Worm (Caenorhabditis elegans) whole organism, young adult: ENCODE measurements around the gene T01D1.4.

ENCODE experiments used
- C17E4.6 ChIP-seq: fragments of 200-800 bp; sonication (Bioruptor generic); IDR thresholded peaks from 2 replicates; pipeline ENCODE4 v1.3.6; 2022; ENCODE audit warnings: missing genetic modification reagents, missing genetic modification characterization, missing compliant biosample characterization
- F10E7.11 ChIP-seq: sonication (generic microtip); optimal IDR thresholded peaks from 2 replicates; lab custom pipeline; 2017; ENCODE audit warnings: mild to moderate bottlenecking, missing genetic modification characterization, moderate library complexity, missing compliant biosample characterization
- F33H1.4 ChIP-seq: fragments of 200-800 bp; sonication (Bioruptor generic); IDR thresholded peaks from 2 replicates; pipeline ENCODE4 v1.3.6; 2022; ENCODE audit warnings: missing genetic modification reagents, missing genetic modification characterization, missing compliant biosample characterization
- F37B4.10 ChIP-seq: fragments of 200-800 bp; sonication (Bioruptor generic); IDR thresholded peaks from 2 replicates; pipeline ENCODE4 v1.3.6; 2022; ENCODE audit warnings: missing genetic modification characterization, missing compliant biosample characterization
- F49E8.2 ChIP-seq: sonication (generic microtip); optimal IDR thresholded peaks from 3 replicates; lab custom pipeline; 2017; ENCODE audit warnings: missing genetic modification characterization, mild to moderate bottlenecking, missing compliant biosample characterization, antibody characterized with exemption, moderate library complexity; ENCODE audit not compliant: insufficient read depth
- K11D2.4 ChIP-seq: fragments of 200-800 bp; sonication (Bioruptor generic); IDR thresholded peaks from 2 replicates; pipeline ENCODE4 v1.3.6; 2022; ENCODE audit warnings: missing genetic modification reagents, missing genetic modification characterization, missing compliant biosample characterization
- T26A5.8 ChIP-seq: sonication (generic microtip); optimal IDR thresholded peaks from 2 replicates; lab custom pipeline; 2016; ENCODE audit warnings: missing genetic modification characterization, missing compliant biosample characterization
- Y53G8AR.9 ChIP-seq: fragments of 200-800 bp; sonication (Bioruptor generic); conservative IDR thresholded peaks from 2 replicates; pipeline ENCODE4 v1.3.6; 2022; ENCODE audit warnings: missing genetic modification reagents, missing genetic modification characterization, missing compliant biosample characterization
- Y56A3A.18 ChIP-seq: fragments of 200-800 bp; sonication (Bioruptor generic); IDR thresholded peaks from 2 replicates; pipeline ENCODE4 v1.3.6; 2022; ENCODE audit warnings: missing genetic modification reagents, missing genetic modification characterization, missing compliant biosample characterization
- Y67H2A.10 ChIP-seq: fragments of 200-800 bp; sonication (Bioruptor generic); conservative IDR thresholded peaks from 2 replicates; pipeline ENCODE4 v1.3.6; 2022; ENCODE audit warnings: missing genetic modification reagents, missing genetic modification characterization, missing compliant biosample characterization
- Y79H2A.3 ChIP-seq: fragments of 200-800 bp; sonication (Bioruptor generic); conservative IDR thresholded peaks from 2 replicates; pipeline ENCODE4 v1.3.6; 2022; ENCODE audit warnings: missing genetic modification reagents, missing genetic modification characterization, missing compliant biosample characterization
- Y95B8A.8 ChIP-seq: fragments of 200-800 bp; sonication (Bioruptor generic); IDR thresholded peaks from 2 replicates; pipeline ENCODE4 v1.3.6; 2022; ENCODE audit warnings: missing genetic modification reagents, missing genetic modification characterization, missing compliant biosample characterization
- akir-1 ChIP-seq: fragments of 200-800 bp; sonication (Bioruptor generic); optimal IDR thresholded peaks from 2 replicates; lab custom pipeline; 2018; ENCODE audit warnings: mild to moderate bottlenecking, missing genetic modification characterization, moderate library complexity, missing compliant biosample characterization
- atf-7 ChIP-seq: sonication (generic microtip); optimal IDR thresholded peaks from 2 replicates; lab custom pipeline; 2017; ENCODE audit warnings: mild to moderate bottlenecking, missing genetic modification characterization, missing compliant biosample characterization
- attf-3 ChIP-seq: fragments of 200-800 bp; sonication (Bioruptor generic); conservative IDR thresholded peaks from 2 replicates; pipeline ENCODE4 v1.3.6; 2022; ENCODE audit warnings: missing genetic modification reagents, missing genetic modification characterization, missing compliant biosample characterization
- attf-5 ChIP-seq: fragments of 200-800 bp; sonication (Bioruptor generic); optimal IDR thresholded peaks from 2 replicates; lab custom pipeline; 2018; ENCODE audit warnings: mild to moderate bottlenecking, missing genetic modification characterization, missing compliant biosample characterization
- cebp-2 ChIP-seq: fragments of 200-800 bp; sonication (Bioruptor generic); IDR thresholded peaks from 2 replicates; pipeline ENCODE4 v1.3.6; 2022; ENCODE audit warnings: missing genetic modification characterization, missing compliant biosample characterization
- ceh-58 ChIP-seq: fragments of 200-800 bp; sonication (Bioruptor generic); IDR thresholded peaks from 2 replicates; pipeline ENCODE4 v1.3.6; 2022; ENCODE audit warnings: missing genetic modification characterization, missing compliant biosample characterization
- dpl-1 ChIP-seq: fragments of 150-350 bp; optimal IDR thresholded peaks from 2 replicates; lab custom pipeline; 2014; ENCODE audit warnings: missing biosample characterization, missing genetic modification reagents, missing genetic modification characterization
- efl-1 ChIP-seq: fragments of 150-350 bp; optimal IDR thresholded peaks from 2 replicates; lab custom pipeline; 2014; ENCODE audit warnings: missing biosample characterization, missing genetic modification reagents, missing genetic modification characterization
- egl-18 ChIP-seq: fragments of 200-800 bp; sonication (Bioruptor generic); IDR thresholded peaks from 2 replicates; pipeline ENCODE4 v1.3.6; 2022; ENCODE audit warnings: missing genetic modification reagents, missing genetic modification characterization, missing compliant biosample characterization
- ekl-4 ChIP-seq: fragments of 200-800 bp; sonication (Bioruptor generic); IDR thresholded peaks from 2 replicates; pipeline ENCODE4 v1.3.6; 2022; ENCODE audit warnings: missing genetic modification reagents, missing genetic modification characterization, missing compliant biosample characterization
- fkh-3 ChIP-seq: sonication (generic microtip); optimal IDR thresholded peaks from 2 replicates; lab custom pipeline; 2016; ENCODE audit warnings: mild to moderate bottlenecking, missing genetic modification characterization, missing compliant biosample characterization
- gei-17 ChIP-seq: fragments of 200-800 bp; sonication (Bioruptor generic); optimal IDR thresholded peaks from 2 replicates; lab custom pipeline; 2018; ENCODE audit warnings: mild to moderate bottlenecking, missing genetic modification characterization, missing compliant biosample characterization
- hlh-12 ChIP-seq: sonication (generic microtip); optimal IDR thresholded peaks from 2 replicates; lab custom pipeline; 2016; ENCODE audit warnings: missing genetic modification characterization, missing compliant biosample characterization
- hmg-1.2 ChIP-seq: fragments of 200-800 bp; sonication (Bioruptor generic); IDR thresholded peaks from 2 replicates; pipeline ENCODE4 v1.3.6; 2022; ENCODE audit warnings: missing genetic modification reagents, missing genetic modification characterization, missing compliant biosample characterization
- let-607 ChIP-seq, 2 experiments: fragments of 200-800 bp in 1 of 2; sonication (Bioruptor generic) in 1 of 2; sonication (generic microtip) in 1 of 2; optimal IDR thresholded peaks; 2 replicates each; lab custom pipeline; 2016 to 2018; ENCODE audit warnings: mild to moderate bottlenecking in 2 of 2, missing compliant biosample characterization in 2 of 2, missing genetic modification characterization in 2 of 2, moderate library complexity in 2 of 2, missing genotype in 1 of 2
- lin-26 ChIP-seq: fragments of 200-800 bp; sonication (Bioruptor generic); IDR thresholded peaks from 2 replicates; pipeline ENCODE4 v1.3.6; 2022; ENCODE audit warnings: missing genetic modification reagents, missing genetic modification characterization, missing compliant biosample characterization
- lin-35 ChIP-seq, 3 experiments: fragments of 150-350 bp in 2 of 3; sonication (generic microtip) in 1 of 3; optimal IDR thresholded peaks; 2 replicates each; lab custom pipeline; 2014 to 2018; ENCODE audit warnings: missing biosample characterization in 3 of 3, missing genetic modification characterization in 3 of 3, missing genetic modification reagents in 3 of 3
- lin-40 ChIP-seq: sonication (generic microtip); optimal IDR thresholded peaks from 2 replicates; lab custom pipeline; 2016; ENCODE audit warnings: missing genetic modification characterization, mild to moderate bottlenecking, missing compliant biosample characterization, missing genotype, missing genetic modification reagents
- lin-54 ChIP-seq: fragments of 200-800 bp; sonication (Bioruptor generic); optimal IDR thresholded peaks from 2 replicates; lab custom pipeline; 2018; ENCODE audit warnings: mild to moderate bottlenecking, missing genetic modification characterization, missing compliant biosample characterization
- madf-3 ChIP-seq: fragments of 200-800 bp; sonication (Bioruptor generic); IDR thresholded peaks from 2 replicates; pipeline ENCODE4 v1.3.6; 2022; ENCODE audit warnings: missing genetic modification reagents, missing genetic modification characterization, missing compliant biosample characterization
- madf-6 ChIP-seq: fragments of 200-800 bp; sonication (Bioruptor generic); IDR thresholded peaks from 2 replicates; pipeline ENCODE4 v1.3.6; 2022; ENCODE audit warnings: missing genetic modification reagents, missing genetic modification characterization, missing compliant biosample characterization
- mcd-1 ChIP-seq: fragments of 200-800 bp; sonication (Bioruptor generic); IDR thresholded peaks from 2 replicates; pipeline ENCODE4 v1.3.6; 2022; ENCODE audit warnings: missing genetic modification reagents, missing genetic modification characterization, missing compliant biosample characterization
- nfyb-1 ChIP-seq: fragments of 200-800 bp; sonication (Bioruptor generic); IDR thresholded peaks from 2 replicates; pipeline ENCODE4 v1.3.6; 2022; ENCODE audit warnings: missing genetic modification reagents, missing genetic modification characterization, missing compliant biosample characterization
- nhr-120 ChIP-seq: fragments of 200-800 bp; sonication (Bioruptor generic); IDR thresholded peaks from 2 replicates; pipeline ENCODE4 v1.3.6; 2022; ENCODE audit warnings: missing genetic modification characterization, missing compliant biosample characterization
- nhr-27 ChIP-seq: fragments of 200-800 bp; sonication (Bioruptor generic); optimal IDR thresholded peaks from 2 replicates; lab custom pipeline; 2018; ENCODE audit warnings: mild to moderate bottlenecking, missing genetic modification characterization, moderate library complexity, missing compliant biosample characterization
- nhr-90 ChIP-seq: sonication (generic microtip); optimal IDR thresholded peaks from 2 replicates; lab custom pipeline; 2016; ENCODE audit warnings: missing genotype, mild to moderate bottlenecking, missing genetic modification characterization, missing compliant biosample characterization
- rcor-1 ChIP-seq: fragments of 200-800 bp; sonication (Bioruptor generic); IDR thresholded peaks from 2 replicates; pipeline ENCODE4 v1.3.6; 2022; ENCODE audit warnings: missing genetic modification reagents, missing genetic modification characterization, missing compliant biosample characterization
- rec-8 ChIP-seq, 2 experiments: sonication (generic microtip); optimal IDR thresholded peaks; 2 replicates each; lab custom pipeline; 2016; ENCODE audit warnings: mild to moderate bottlenecking in 2 of 2, missing genetic modification characterization in 2 of 2, missing genetic modification reagents in 2 of 2, missing genotype in 2 of 2, missing biosample characterization in 1 of 2, missing compliant biosample characterization in 1 of 2, moderate library complexity in 1 of 2
- repo-1 ChIP-seq: sonication (generic microtip); optimal IDR thresholded peaks from 2 replicates; lab custom pipeline; 2017; ENCODE audit warnings: mild to moderate bottlenecking, missing genetic modification characterization, missing compliant biosample characterization
- snpc-1.1 ChIP-seq: sonication (generic microtip); optimal IDR thresholded peaks from 2 replicates; lab custom pipeline; 2017; ENCODE audit warnings: missing genetic modification characterization, mild to moderate bottlenecking, missing compliant biosample characterization, antibody characterized with exemption, moderate library complexity, missing genotype, missing genetic modification reagents; ENCODE audit not compliant: insufficient read depth
- snpc-3.4 ChIP-seq: sonication (generic microtip); optimal IDR thresholded peaks from 2 replicates; lab custom pipeline; 2017; ENCODE audit warnings: missing genetic modification characterization, mild to moderate bottlenecking, missing compliant biosample characterization, antibody characterized with exemption, moderate library complexity, missing genotype, missing genetic modification reagents
- somi-1 ChIP-seq: fragments of 200-800 bp; sonication (Bioruptor generic); optimal IDR thresholded peaks from 2 replicates; lab custom pipeline; 2018; ENCODE audit warnings: mild to moderate bottlenecking, missing genetic modification characterization, missing compliant biosample characterization
- unc-130 ChIP-seq: sonication (generic microtip); optimal IDR thresholded peaks from 2 replicates; lab custom pipeline; 2016; ENCODE audit warnings: missing genetic modification reagents, missing genetic modification characterization, missing compliant biosample characterization
- zim-3 ChIP-seq: sonication (generic microtip); optimal IDR thresholded peaks from 2 replicates; lab custom pipeline; 2017; ENCODE audit warnings: mild to moderate bottlenecking, missing genetic modification characterization, moderate library complexity, missing compliant biosample characterization
- ztf-25 ChIP-seq: fragments of 200-800 bp; sonication (Bioruptor generic); IDR thresholded peaks from 2 replicates; pipeline ENCODE4 v1.3.6; 2022; ENCODE audit warnings: missing genetic modification reagents, missing genetic modification characterization, missing compliant biosample characterization
- ztf-3 ChIP-seq: fragments of 200-800 bp; sonication (Bioruptor generic); optimal IDR thresholded peaks from 2 replicates; lab custom pipeline; 2018; ENCODE audit warnings: mild to moderate bottlenecking, missing genetic modification characterization, missing compliant biosample characterization

T01D1.4 gene

ce11 chrII:155904-156303 lies 23.0 kb downstream of the T01D1.4 start, which contains the start of gene mrpl-28 (continued):
- peak; percentile 81 for TF ChIP-seq nfyb-1
- TF ChIP-seq attf-5 (GFP tag; lab: Kevin White, UChicago): peak; percentile 67
- TF ChIP-seq gei-17: peak; percentile 32
- 0 out of 2 replicates have a peak, but pooled peaks have one; percentile 61 for TF ChIP-seq Y95B8A.8 (GFP tag; lab: Robert Waterston, UW)
- TF ChIP-seq unc-130 (GFP tag; lab: Kevin White, UChicago): peak; percentile 20
- TF ChIP-seq attf-3: peak; percentile 68
- TF ChIP-seq F33H1.4: peak; percentile 55
- no peak for TF ChIP-seq madf-3 (GFP tag; lab: Robert Waterston, UW)
- no peak for TF ChIP-seq akir-1 (GFP tag; lab: Kevin White, UChicago)
- TF ChIP-seq T26A5.8 (tag; lab: Kevin White, UChicago): no peak
- TF ChIP-seq nhr-27 (tag; lab: Kevin White, UChicago): no peak
- TF ChIP-seq F10E7.11: no peak
- TF ChIP-seq F37B4.10 (GFP tag; lab: Robert Waterston, UW): no peak
- TF ChIP-seq Y56A3A.18 (GFP tag; lab: Robert Waterston, UW): peak; percentile 73; the same call in 1 of the 2 replicates
- peak; percentile 87 for TF ChIP-seq lin-54 (GFP tag; lab: Kevin White, UChicago)
- TF ChIP-seq fkh-3 (tag; lab: Kevin White, UChicago): no peak
- TF ChIP-seq dpl-1 (GFP tag; lab: Kevin White, UChicago): peak; percentile 74
- TF ChIP-seq ekl-4: peak; percentile 92
- peak in 1 of 2 experiments; percentile 50 for TF ChIP-seq let-607 (tag; optimal IDR thresholded peaks at IDR 0.05; lab: Kevin White, UChicago)
- no peak for TF ChIP-seq Y79H2A.3 (GFP tag; lab: Robert Waterston, UW)
- no peak for TF ChIP-seq lin-26 (GFP tag; lab: Robert Waterston, UW)
- peak; percentile 76 for TF ChIP-seq efl-1 (GFP tag; lab: Kevin White, UChicago)
- no peak for TF ChIP-seq C17E4.6 (GFP tag; lab: Robert Waterston, UW)
- 0 out of 2 replicates have a peak, but pooled peaks have one; percentile 15 for TF ChIP-seq Y67H2A.10 (GFP tag; lab: Robert Waterston, UW)
- TF ChIP-seq hlh-12: no peak
- no peak for TF ChIP-seq ceh-58 (GFP tag; lab: Robert Waterston, UW)
- no peak for TF ChIP-seq F49E8.2
- no peak for TF ChIP-seq nhr-120 (GFP tag; lab: Robert Waterston, UW)
- TF ChIP-seq ztf-25 (GFP tag; lab: Robert Waterston, UW): no peak
- TF ChIP-seq lin-40: peak; percentile 93
- TF ChIP-seq egl-18 (GFP tag; lab: Robert Waterston, UW): no peak
- TF ChIP-seq snpc-1.1 (tag; lab: Kevin White, UChicago): no peak
- peak; percentile 75 for TF ChIP-seq snpc-3.4 (tag; lab: Kevin White, UChicago)
- TF ChIP-seq Y53G8AR.9 (GFP tag; lab: Robert Waterston, UW): peak; percentile 89
- no peak for TF ChIP-seq rec-8 (tag; optimal IDR thresholded peaks at IDR 0.05; lab: Kevin White, UChicago)
- TF ChIP-seq K11D2.4 (GFP tag; lab: Robert Waterston, UW): peak; percentile 79
- no peak for TF ChIP-seq somi-1 (GFP tag; lab: Kevin White, UChicago)
- peak; percentile 76 for TF ChIP-seq madf-6 (GFP tag; lab: Robert Waterston, UW)
- TF ChIP-seq rcor-1 (GFP tag; lab: Robert Waterston, UW): peak; percentile 90
- no peak for TF ChIP-seq atf-7 (tag; lab: Kevin White, UChicago)
- peak in 2 of 3 experiments; percentile 57 to 90 for TF ChIP-seq lin-35 (GFP tag; optimal IDR thresholded peaks at IDR 0.05; lab: Kevin White, UChicago)
- TF ChIP-seq hmg-1.2 (GFP tag; lab: Robert Waterston, UW): peak; percentile 64
- TF ChIP-seq mcd-1: peak; percentile 99
- TF ChIP-seq nhr-90 (tag; lab: Kevin White, UChicago): no peak
- TF ChIP-seq ztf-3 (GFP tag; lab: Kevin White, UChicago): no peak
- no peak for TF ChIP-seq cebp-2 (GFP tag; lab: Robert Waterston, UW)
- peak; percentile 56 for TF ChIP-seq zim-3 (tag; lab: Kevin White, UChicago)
- TF ChIP-seq repo-1 (tag; lab: Kevin White, UChicago): peak; percentile 37
